Fruit fly (Drosophila melanogaster) whole organism, pupa: Measurements from ENCODE around the gene drd.

Experiments used
- CG10348 ChIP-seq: fragments of 200-800 bp; sonication (Bioruptor generic); IDR thresholded peaks from 2 replicates; pipeline ENCODE4 v1.3.6; 2022; ENCODE audit warnings: missing biosample characterization, missing genetic modification characterization
- CG12605 ChIP-seq: fragments of 200-800 bp; sonication (Bioruptor generic); IDR thresholded peaks from 2 replicates; pipeline ENCODE4 v1.3.6; 2022; ENCODE audit warnings: missing biosample characterization, missing genetic modification characterization
- CG13204 ChIP-seq: fragments of 200-800 bp; sonication (Bioruptor generic); optimal IDR thresholded peaks from 2 replicates; lab custom pipeline; 2018; ENCODE audit warnings: missing biosample characterization, mild to moderate bottlenecking, missing genetic modification characterization, moderate library complexity
- CG14655 ChIP-seq: fragments of 200-800 bp; sonication (Bioruptor generic); optimal IDR thresholded peaks from 3 replicates; lab custom pipeline; 2017; ENCODE audit warnings: mild to moderate bottlenecking, missing biosample characterization, missing genetic modification reagents, missing genetic modification characterization
- CG15710 ChIP-seq: fragments of 200-800 bp; sonication (Bioruptor generic); optimal IDR thresholded peaks from 2 replicates; lab custom pipeline; 2018; ENCODE audit warnings: missing biosample characterization, mild to moderate bottlenecking, missing genetic modification characterization, moderate library complexity
- CG17806 ChIP-seq: fragments of 200-800 bp; sonication (Bioruptor generic); optimal IDR thresholded peaks from 2 replicates; lab custom pipeline; 2018; ENCODE audit warnings: missing biosample characterization, mild to moderate bottlenecking, missing genetic modification characterization, moderate library complexity
- CG32121 ChIP-seq: fragments of 200-800 bp; sonication (Bioruptor generic); IDR thresholded peaks from 2 replicates; pipeline ENCODE4 v1.3.6; 2022; ENCODE audit warnings: missing biosample characterization, missing genetic modification characterization
- CG34367 ChIP-seq: fragments of 200-800 bp; sonication (Bioruptor generic); optimal IDR thresholded peaks from 2 replicates; lab custom pipeline; 2018; ENCODE audit warnings: missing biosample characterization, mild to moderate bottlenecking, missing genetic modification characterization
- CG4496 ChIP-seq: fragments of 200-800 bp; sonication (Bioruptor generic); IDR thresholded peaks from 3 replicates; pipeline ENCODE4 v1.3.6; 2022; ENCODE audit warnings: missing biosample characterization, missing genetic modification characterization
- CG8159 ChIP-seq: fragments of 200-800 bp; sonication (Bioruptor generic); optimal IDR thresholded peaks from 3 replicates; lab custom pipeline; 2018; ENCODE audit warnings: missing biosample characterization, mild to moderate bottlenecking, missing genetic modification characterization, moderate library complexity
- CG8301 ChIP-seq: fragments of 200-800 bp; sonication (Bioruptor generic); optimal IDR thresholded peaks from 2 replicates; lab custom pipeline; 2018; ENCODE audit warnings: missing biosample characterization, mild to moderate bottlenecking, missing genetic modification characterization
- CG9948 ChIP-seq: fragments of 200-800 bp; sonication (Bioruptor generic); optimal IDR thresholded peaks from 2 replicates; lab custom pipeline; 2018; ENCODE audit warnings: missing biosample characterization, mild to moderate bottlenecking, missing genetic modification characterization, moderate library complexity
- D1 ChIP-seq: fragments of 200-800 bp; sonication (Bioruptor generic); optimal IDR thresholded peaks from 2 replicates; lab custom pipeline; 2018; ENCODE audit warnings: missing biosample characterization, mild to moderate bottlenecking, missing genetic modification characterization, moderate library complexity
- EcR ChIP-seq: fragments of 200-800 bp; sonication (Bioruptor generic); optimal IDR thresholded peaks from 3 replicates; lab custom pipeline; 2019; ENCODE audit warnings: missing biosample characterization, missing genetic modification characterization, mild to moderate bottlenecking, moderate library complexity, missing genetic modification reagents
- Ets98B ChIP-seq: fragments of 200-800 bp; sonication (Bioruptor generic); IDR thresholded peaks from 2 replicates; pipeline ENCODE4 v1.3.6; 2022; ENCODE audit warnings: missing biosample characterization, missing genetic modification characterization
- Pif1A ChIP-seq: fragments of 200-800 bp; sonication (Bioruptor generic); optimal IDR thresholded peaks from 3 replicates; lab custom pipeline; 2016; ENCODE audit warnings: missing biosample characterization, missing genetic modification characterization
- Pif1B ChIP-seq: fragments of 200-800 bp; sonication (Bioruptor generic); optimal IDR thresholded peaks from 3 replicates; lab custom pipeline; 2016; ENCODE audit warnings: missing biosample characterization, missing genetic modification characterization
- Snoo ChIP-seq: fragments of 200-800 bp; sonication (Bioruptor generic); optimal IDR thresholded peaks from 3 replicates; lab custom pipeline; 2017; ENCODE audit warnings: missing biosample characterization, mild to moderate bottlenecking, missing genetic modification characterization, inconsistent platforms
- fd96Ca ChIP-seq: fragments of 200-800 bp; sonication (Bioruptor generic); IDR thresholded peaks from 3 replicates; pipeline ENCODE4 v1.3.6; 2022; ENCODE audit warnings: missing biosample characterization, missing genetic modification characterization
- gl ChIP-seq: fragments of 200-800 bp; sonication (Bioruptor generic); optimal IDR thresholded peaks from 2 replicates; lab custom pipeline; 2018; ENCODE audit warnings: missing biosample characterization, mild to moderate bottlenecking, missing genetic modification characterization
- rn ChIP-seq: fragments of 200-800 bp; sonication (Bioruptor generic); IDR thresholded peaks from 2 replicates; pipeline ENCODE4 v1.3.6; 2022; ENCODE audit warnings: missing biosample characterization, missing genetic modification characterization

drd gene

DNA sequence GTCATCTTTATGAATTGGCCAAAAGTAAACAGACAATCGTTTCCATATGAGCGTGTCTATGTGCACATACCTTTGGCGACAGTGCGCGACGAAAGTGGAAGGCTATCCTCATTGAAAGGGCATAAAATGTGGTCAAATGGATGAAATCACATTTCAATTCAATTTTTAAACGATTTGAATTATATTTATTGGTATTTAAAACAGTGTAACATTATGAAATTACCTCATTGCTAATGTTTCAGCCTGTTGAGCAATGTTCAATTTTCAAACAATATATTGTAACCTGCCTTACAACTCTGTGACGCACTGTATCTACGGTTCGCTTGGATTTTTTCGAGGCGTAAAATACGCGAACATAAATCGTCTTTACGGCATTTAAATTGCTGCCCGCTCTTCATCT, 5.4 kb upstream of the drd start:
- TF ChIP-seq CG10348 (no peak), D1 (tag; lab: Kevin White, UChicago) (no peak), CG4496 (peak; percentile 49; the same call in 2 of the 3 replicates), CG17806 (tag; lab: Kevin White, UChicago) (no peak), EcR (GFP tag; lab: Kevin White, UChicago) (no peak), CG8159 (tag; lab: Kevin White, UChicago) (no peak), CG14655 (GFP tag; lab: Kevin White, UChicago) (peak; percentile 42), CG12605 (GFP tag; lab: Robert Waterston, UW) (0 out of 2 replicates have a peak, but pooled peaks have one; percentile 19), CG32121 (GFP tag; lab: Robert Waterston, UW) (0 out of 2 replicates have a peak, but pooled peaks have one; percentile 27), Pif1B (GFP tag; lab: Kevin White, UChicago) (no peak), CG9948 (no peak), CG15710 (tag; lab: Kevin White, UChicago) (no peak), Ets98B (GFP tag; lab: Robert Waterston, UW) (peak; percentile 22; the same call in 1 of the 2 replicates), CG8301 (tag; lab: Kevin White, UChicago) (peak; percentile 34), Snoo (no peak), Pif1A (GFP tag; lab: Kevin White, UChicago) (no peak), gl (tag; lab: Kevin White, UChicago) (no peak)

DNA sequence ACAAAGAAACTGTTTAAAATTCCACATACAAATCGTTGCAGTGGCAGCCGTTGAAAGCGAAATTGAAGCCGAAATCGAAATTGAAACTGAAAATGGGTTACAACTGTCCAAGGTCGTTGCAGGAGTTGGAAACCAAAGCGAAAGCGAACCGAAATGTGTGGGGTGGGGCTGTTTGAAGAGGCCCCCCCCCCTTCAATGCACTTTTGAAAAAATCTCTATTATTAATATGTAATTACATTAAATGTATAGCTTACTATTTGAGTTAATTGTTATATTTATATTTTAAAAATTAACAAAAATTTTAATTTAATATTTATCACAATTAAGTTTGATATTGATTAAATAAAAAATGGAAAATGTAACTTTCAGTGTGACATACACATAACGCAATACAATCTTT, 3.8 kb upstream of the drd start:
- TF ChIP-seq EcR (GFP tag; lab: Kevin White, UChicago), result no peak
- no peak for TF ChIP-seq Ets98B (GFP tag; lab: Robert Waterston, UW)
- no peak for TF ChIP-seq CG9948
- TF ChIP-seq CG10348, result no peak
- no peak for TF ChIP-seq CG15710 (tag; lab: Kevin White, UChicago)
- TF ChIP-seq fd96Ca (GFP tag; lab: Robert Waterston, UW), result no peak
- TF ChIP-seq Snoo, result no peak
- TF ChIP-seq gl (tag; lab: Kevin White, UChicago), result no peak
- TF ChIP-seq CG32121 (GFP tag; lab: Robert Waterston, UW), result no peak
- TF ChIP-seq Pif1B (GFP tag; lab: Kevin White, UChicago), result no peak
- no peak for TF ChIP-seq CG4496
- no peak for TF ChIP-seq CG14655 (GFP tag; lab: Kevin White, UChicago)

DNA sequence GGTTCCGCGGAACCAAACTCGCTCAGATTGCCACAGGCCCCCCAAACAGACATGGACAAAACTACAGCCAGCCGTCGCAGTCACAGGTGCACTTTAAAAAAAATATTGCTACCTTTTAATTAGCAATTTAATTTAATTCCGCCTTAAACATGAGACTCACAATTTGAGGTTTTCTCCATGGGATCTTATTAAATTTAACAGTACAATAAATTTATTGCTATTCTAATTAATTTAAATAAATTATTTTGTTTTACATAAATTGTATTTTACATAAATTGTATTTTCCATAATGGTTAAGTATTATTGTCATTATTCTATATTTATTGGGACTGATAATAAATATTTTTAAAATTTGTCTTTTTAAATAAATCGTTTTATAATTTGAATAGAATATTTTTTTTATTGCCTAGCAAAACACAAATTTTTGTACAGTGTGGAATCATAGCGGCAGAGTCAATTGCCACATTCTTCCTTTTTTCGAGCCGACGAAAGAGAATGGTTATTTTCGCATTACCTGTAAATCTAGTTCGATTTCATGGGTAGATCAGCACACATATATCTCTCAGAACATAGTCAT, 2.0 kb upstream of the drd start:
- TF ChIP-seq CG15710 (tag; lab: Kevin White, UChicago), result peak; percentile 35
- TF ChIP-seq gl (tag; lab: Kevin White, UChicago), result no peak
- peak; percentile 67 for TF ChIP-seq CG8159 (tag; lab: Kevin White, UChicago)
- no peak; the same call in 1 of the 2 replicates for TF ChIP-seq CG10348
- TF ChIP-seq EcR (GFP tag; lab: Kevin White, UChicago), result no peak
- peak; percentile 27; the same call in 1 of the 2 replicates for TF ChIP-seq CG32121 (GFP tag; lab: Robert Waterston, UW)
- no peak for TF ChIP-seq Ets98B (GFP tag; lab: Robert Waterston, UW)
- TF ChIP-seq CG8301 (tag; lab: Kevin White, UChicago), result peak; percentile 55
- TF ChIP-seq CG14655 (GFP tag; lab: Kevin White, UChicago), result peak; percentile 77
- peak; percentile 11 for TF ChIP-seq CG34367
- TF ChIP-seq CG17806 (tag; lab: Kevin White, UChicago), result peak; percentile 34
- TF ChIP-seq CG13204, result no peak
- TF ChIP-seq CG4496, result 0 out of 3 replicates have a peak, but pooled peaks have one; percentile 7
- TF ChIP-seq CG9948, result peak; percentile 73
- TF ChIP-seq, all 21 proteins: peak for 9

DNA sequence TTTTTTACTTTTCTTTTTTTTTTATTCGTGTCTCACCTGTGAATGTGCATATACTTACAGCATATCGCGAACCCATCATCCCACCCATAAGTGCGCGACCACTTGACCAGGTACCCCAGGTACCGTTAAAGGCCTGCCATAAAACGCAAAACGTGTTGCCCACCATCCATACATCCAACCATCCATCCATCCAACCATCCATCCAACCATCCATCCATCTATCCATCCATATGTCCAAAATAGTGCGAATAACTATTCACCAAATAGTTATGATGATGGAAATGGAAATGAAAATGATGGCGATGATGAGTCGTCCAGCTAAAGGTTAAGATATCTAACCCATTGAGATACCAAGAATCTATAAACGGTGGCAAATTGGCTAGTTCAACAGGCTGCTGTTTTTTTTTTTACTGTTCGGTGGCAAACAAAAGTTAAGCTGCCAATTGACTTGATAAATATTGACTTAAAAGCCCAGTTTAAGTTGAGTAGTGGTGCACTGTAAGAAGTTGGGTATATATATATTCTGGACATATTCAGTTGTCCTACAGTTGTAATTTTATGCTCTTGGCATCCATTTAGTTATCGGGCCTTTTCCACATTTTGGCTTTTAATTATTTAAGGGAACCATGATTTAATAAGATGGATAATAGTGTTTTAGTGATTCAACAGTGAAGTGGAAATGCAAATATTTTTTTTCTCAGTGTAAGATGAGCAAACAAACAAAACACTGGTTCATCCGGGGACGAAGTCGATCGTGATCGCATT, 2.5 kb downstream of the drd start:
- no peak for TF ChIP-seq Ets98B (GFP tag; lab: Robert Waterston, UW)
- TF ChIP-seq CG15710 (tag; lab: Kevin White, UChicago), result no peak
- no peak for TF ChIP-seq Snoo
- TF ChIP-seq Pif1A (GFP tag; lab: Kevin White, UChicago), result peak; percentile 23
- TF ChIP-seq Pif1B (GFP tag; lab: Kevin White, UChicago), result no peak
- no peak for TF ChIP-seq CG13204
- TF ChIP-seq CG10348, result no peak
- peak; percentile 41 for TF ChIP-seq CG14655 (GFP tag; lab: Kevin White, UChicago)
- no peak for TF ChIP-seq fd96Ca (GFP tag; lab: Robert Waterston, UW)
- no peak for TF ChIP-seq EcR (GFP tag; lab: Kevin White, UChicago)
- no peak for TF ChIP-seq CG17806 (tag; lab: Kevin White, UChicago)
- TF ChIP-seq CG12605 (GFP tag; lab: Robert Waterston, UW), result no peak
- TF ChIP-seq CG32121 (GFP tag; lab: Robert Waterston, UW), result no peak
- TF ChIP-seq CG9948, result no peak
- TF ChIP-seq rn (GFP tag; lab: Robert Waterston, UW), result no peak
- TF ChIP-seq CG4496, result no peak
- TF ChIP-seq CG8159 (tag; lab: Kevin White, UChicago), result peak; percentile 36
- TF ChIP-seq CG34367, result no peak
- no peak for TF ChIP-seq gl (tag; lab: Kevin White, UChicago)
- TF ChIP-seq D1 (tag; lab: Kevin White, UChicago), result no peak
- peak; percentile 22 for TF ChIP-seq CG8301 (tag; lab: Kevin White, UChicago)

DNA sequence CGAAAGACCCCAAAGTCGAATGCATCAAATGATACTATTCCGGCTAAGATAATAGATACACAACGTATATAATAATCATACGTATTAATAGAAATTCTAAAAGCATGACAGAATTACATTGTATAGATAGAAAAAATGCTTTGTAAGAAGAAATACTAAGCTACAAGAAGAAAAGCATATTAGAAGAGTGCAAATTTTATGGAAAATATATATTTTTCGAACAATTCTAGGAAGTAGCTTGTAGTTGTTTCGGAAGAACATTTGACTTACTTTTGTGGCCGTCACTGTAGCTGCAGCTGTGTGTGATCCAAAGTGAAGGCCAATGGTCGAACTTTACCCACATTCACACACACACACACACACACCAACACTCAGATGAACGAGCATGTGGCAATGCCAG, 6.5 kb downstream of the drd start:
- TF ChIP-seq Pif1B (GFP tag; lab: Kevin White, UChicago), result no peak
- TF ChIP-seq CG32121 (GFP tag; lab: Robert Waterston, UW), result no peak
- TF ChIP-seq rn (GFP tag; lab: Robert Waterston, UW), result no peak
- TF ChIP-seq CG8159 (tag; lab: Kevin White, UChicago), result no peak
- TF ChIP-seq CG8301 (tag; lab: Kevin White, UChicago), result peak; percentile 49
- TF ChIP-seq CG34367, result no peak
- no peak for TF ChIP-seq CG9948
- TF ChIP-seq gl (tag; lab: Kevin White, UChicago), result no peak
- TF ChIP-seq CG10348, result no peak
- TF ChIP-seq CG17806 (tag; lab: Kevin White, UChicago), result no peak
- TF ChIP-seq Ets98B (GFP tag; lab: Robert Waterston, UW), result no peak
- TF ChIP-seq CG14655 (GFP tag; lab: Kevin White, UChicago), result peak; percentile 52
- no peak for TF ChIP-seq CG12605 (GFP tag; lab: Robert Waterston, UW)
- no peak for TF ChIP-seq CG15710 (tag; lab: Kevin White, UChicago)
